Worm (Caenorhabditis elegans) whole organism, young adult: ENCODE measurements around the gene tag-329.

Experiments used
- B0336.3 ChIP-seq: fragments of 200-800 bp; sonication (Bioruptor generic); IDR thresholded peaks from 2 replicates; pipeline ENCODE4 v1.3.6; 2022; ENCODE audit warnings: missing genetic modification characterization, missing compliant biosample characterization
- F10E7.11 ChIP-seq: sonication (generic microtip); optimal IDR thresholded peaks from 2 replicates; lab custom pipeline; 2017; ENCODE audit warnings: mild to moderate bottlenecking, missing genetic modification characterization, moderate library complexity, missing compliant biosample characterization
- F33H1.4 ChIP-seq: fragments of 200-800 bp; sonication (Bioruptor generic); IDR thresholded peaks from 2 replicates; pipeline ENCODE4 v1.3.6; 2022; ENCODE audit warnings: missing genetic modification reagents, missing genetic modification characterization, missing compliant biosample characterization
- F39B2.1 ChIP-seq: fragments of 200-800 bp; sonication (Bioruptor generic); IDR thresholded peaks from 2 replicates; pipeline ENCODE4 v1.3.6; 2022; ENCODE audit warnings: missing genetic modification reagents, missing genetic modification characterization, missing compliant biosample characterization
- F57A8.1 ChIP-seq: fragments of 200-800 bp; sonication (Bioruptor generic); optimal IDR thresholded peaks from 2 replicates; lab custom pipeline; 2018; ENCODE audit warnings: mild to moderate bottlenecking, missing genetic modification characterization, moderate library complexity, missing compliant biosample characterization
- K12H6.12 ChIP-seq: fragments of 200-800 bp; sonication (Bioruptor generic); optimal IDR thresholded peaks from 2 replicates; lab custom pipeline; 2018; ENCODE audit warnings: mild to moderate bottlenecking, missing genetic modification characterization, missing compliant biosample characterization
- T07F8.4 ChIP-seq: sonication (generic microtip); optimal IDR thresholded peaks from 2 replicates; lab custom pipeline; 2016; ENCODE audit warnings: mild to moderate bottlenecking, missing genetic modification characterization, moderate library complexity, missing compliant biosample characterization
- T26A5.8 ChIP-seq: sonication (generic microtip); optimal IDR thresholded peaks from 2 replicates; lab custom pipeline; 2016; ENCODE audit warnings: missing genetic modification characterization, missing compliant biosample characterization
- Y53F4B.3 ChIP-seq: fragments of 200-800 bp; sonication (Bioruptor generic); IDR thresholded peaks from 2 replicates; pipeline ENCODE4 v1.3.6; 2022; ENCODE audit warnings: missing genetic modification reagents, missing genetic modification characterization, missing compliant biosample characterization
- Y56A3A.18 ChIP-seq: fragments of 200-800 bp; sonication (Bioruptor generic); IDR thresholded peaks from 2 replicates; pipeline ENCODE4 v1.3.6; 2022; ENCODE audit warnings: missing genetic modification reagents, missing genetic modification characterization, missing compliant biosample characterization
- Y67H2A.10 ChIP-seq: fragments of 200-800 bp; sonication (Bioruptor generic); conservative IDR thresholded peaks from 2 replicates; pipeline ENCODE4 v1.3.6; 2022; ENCODE audit warnings: missing genetic modification reagents, missing genetic modification characterization, missing compliant biosample characterization
- Y79H2A.3 ChIP-seq: fragments of 200-800 bp; sonication (Bioruptor generic); conservative IDR thresholded peaks from 2 replicates; pipeline ENCODE4 v1.3.6; 2022; ENCODE audit warnings: missing genetic modification reagents, missing genetic modification characterization, missing compliant biosample characterization
- ZK185.1 ChIP-seq: sonication (generic microtip); optimal IDR thresholded peaks from 2 replicates; lab custom pipeline; 2016; ENCODE audit warnings: mild to moderate bottlenecking, missing genetic modification characterization, missing compliant biosample characterization; ENCODE audit not compliant: poor library complexity, severe bottlenecking
- ama-1 ChIP-seq, 3 experiments: fragments of 150-350 bp in 1 of 3; sonication (generic microtip) in 2 of 3; optimal IDR thresholded peaks; 2 replicates each; lab custom pipeline; 2014 to 2018; ENCODE audit warnings: missing biosample characterization in 2 of 3, missing genetic modification characterization in 2 of 3, missing genetic modification reagents in 2 of 3
- athp-1 ChIP-seq: sonication (generic microtip); optimal IDR thresholded peaks from 2 replicates; lab custom pipeline; 2017; ENCODE audit warnings: mild to moderate bottlenecking, missing genetic modification characterization, missing compliant biosample characterization
- attf-3 ChIP-seq: fragments of 200-800 bp; sonication (Bioruptor generic); conservative IDR thresholded peaks from 2 replicates; pipeline ENCODE4 v1.3.6; 2022; ENCODE audit warnings: missing genetic modification reagents, missing genetic modification characterization, missing compliant biosample characterization
- attf-6 ChIP-seq: fragments of 200-800 bp; sonication (Bioruptor generic); IDR thresholded peaks from 2 replicates; pipeline ENCODE4 v1.3.6; 2022; ENCODE audit warnings: missing genetic modification reagents, missing genetic modification characterization, missing compliant biosample characterization
- bed-1 ChIP-seq: fragments of 200-800 bp; sonication (Bioruptor generic); IDR thresholded peaks from 2 replicates; pipeline ENCODE4 v1.3.6; 2022; ENCODE audit warnings: missing genetic modification reagents, missing genetic modification characterization, missing compliant biosample characterization
- ccch-3 ChIP-seq: fragments of 200-800 bp; sonication (Bioruptor generic); optimal IDR thresholded peaks from 2 replicates; lab custom pipeline; 2018; ENCODE audit warnings: mild to moderate bottlenecking, missing genetic modification characterization, missing compliant biosample characterization
- ceh-100 ChIP-seq: fragments of 200-800 bp; sonication (Bioruptor generic); IDR thresholded peaks from 2 replicates; pipeline ENCODE4 v1.3.6; 2022; ENCODE audit warnings: missing genetic modification reagents, missing genetic modification characterization, missing compliant biosample characterization
- ceh-27 ChIP-seq: fragments of 200-800 bp; sonication (Bioruptor generic); optimal IDR thresholded peaks from 2 replicates; lab custom pipeline; 2018; ENCODE audit warnings: mild to moderate bottlenecking, missing genetic modification characterization, moderate library complexity, missing compliant biosample characterization
- ceh-79 ChIP-seq: sonication (generic microtip); optimal IDR thresholded peaks from 2 replicates; lab custom pipeline; 2017; ENCODE audit warnings: mild to moderate bottlenecking, missing genetic modification characterization, missing compliant biosample characterization
- die-1 ChIP-seq: sonication (generic microtip); optimal IDR thresholded peaks from 2 replicates; lab custom pipeline; 2016; ENCODE audit warnings: missing genotype, mild to moderate bottlenecking, missing genetic modification characterization, missing compliant biosample characterization
- dox-1 ChIP-seq: fragments of 200-800 bp; sonication (Bioruptor generic); IDR thresholded peaks from 2 replicates; pipeline ENCODE4 v1.3.6; 2022; ENCODE audit warnings: missing genetic modification reagents, missing genetic modification characterization, missing compliant biosample characterization
- efl-1 ChIP-seq: fragments of 150-350 bp; optimal IDR thresholded peaks from 2 replicates; lab custom pipeline; 2014; ENCODE audit warnings: missing biosample characterization, missing genetic modification reagents, missing genetic modification characterization
- hlh-26 ChIP-seq: fragments of 200-800 bp; sonication (Bioruptor generic); conservative IDR thresholded peaks from 2 replicates; pipeline ENCODE4 v1.3.6; 2022; ENCODE audit warnings: missing genetic modification reagents, missing genetic modification characterization, missing compliant biosample characterization
- hmg-1.2 ChIP-seq: fragments of 200-800 bp; sonication (Bioruptor generic); IDR thresholded peaks from 2 replicates; pipeline ENCODE4 v1.3.6; 2022; ENCODE audit warnings: missing genetic modification reagents, missing genetic modification characterization, missing compliant biosample characterization
- hrde-1 ChIP-seq: sonication (generic microtip); optimal IDR thresholded peaks from 2 replicates; lab custom pipeline; 2016; ENCODE audit warnings: missing genetic modification characterization, mild to moderate bottlenecking, missing compliant biosample characterization, moderate library complexity, missing genotype, missing genetic modification reagents, borderline replicate concordance
- lin-35 ChIP-seq, 3 experiments: fragments of 150-350 bp in 2 of 3; sonication (generic microtip) in 1 of 3; optimal IDR thresholded peaks; 2 replicates each; lab custom pipeline; 2014 to 2018; ENCODE audit warnings: missing biosample characterization in 3 of 3, missing genetic modification characterization in 3 of 3, missing genetic modification reagents in 3 of 3
- lin-40 ChIP-seq: sonication (generic microtip); optimal IDR thresholded peaks from 2 replicates; lab custom pipeline; 2016; ENCODE audit warnings: missing genetic modification characterization, mild to moderate bottlenecking, missing compliant biosample characterization, missing genotype, missing genetic modification reagents
- lin-54 ChIP-seq: fragments of 200-800 bp; sonication (Bioruptor generic); optimal IDR thresholded peaks from 2 replicates; lab custom pipeline; 2018; ENCODE audit warnings: mild to moderate bottlenecking, missing genetic modification characterization, missing compliant biosample characterization
- madf-3 ChIP-seq: fragments of 200-800 bp; sonication (Bioruptor generic); IDR thresholded peaks from 2 replicates; pipeline ENCODE4 v1.3.6; 2022; ENCODE audit warnings: missing genetic modification reagents, missing genetic modification characterization, missing compliant biosample characterization
- mes-4 ChIP-seq: sonication (generic microtip); optimal IDR thresholded peaks from 2 replicates; lab custom pipeline; 2016; ENCODE audit warnings: missing genotype, missing genetic modification characterization, missing compliant biosample characterization
- nfyb-1 ChIP-seq: fragments of 200-800 bp; sonication (Bioruptor generic); IDR thresholded peaks from 2 replicates; pipeline ENCODE4 v1.3.6; 2022; ENCODE audit warnings: missing genetic modification reagents, missing genetic modification characterization, missing compliant biosample characterization
- nhr-27 ChIP-seq: fragments of 200-800 bp; sonication (Bioruptor generic); optimal IDR thresholded peaks from 2 replicates; lab custom pipeline; 2018; ENCODE audit warnings: mild to moderate bottlenecking, missing genetic modification characterization, moderate library complexity, missing compliant biosample characterization
- nhr-80 ChIP-seq: sonication (generic microtip); optimal IDR thresholded peaks from 2 replicates; lab custom pipeline; 2016; ENCODE audit warnings: missing genetic modification characterization, missing compliant biosample characterization
- pbrm-1 ChIP-seq: fragments of 200-800 bp; sonication (Bioruptor generic); IDR thresholded peaks from 2 replicates; pipeline ENCODE4 v1.3.6; 2022; ENCODE audit warnings: missing genetic modification reagents, missing genetic modification characterization, missing compliant biosample characterization
- rpc-1 ChIP-seq, 2 experiments: fragments of 150-350 bp in 1 of 2; sonication (generic microtip) in 1 of 2; optimal IDR thresholded peaks; 2 replicates each; lab custom pipeline; 2014 to 2018; ENCODE audit warnings: missing biosample characterization in 1 of 2, missing genetic modification characterization in 1 of 2, missing genetic modification reagents in 1 of 2, missing genotype in 1 of 2
- snpc-1.1 ChIP-seq: sonication (generic microtip); optimal IDR thresholded peaks from 2 replicates; lab custom pipeline; 2017; ENCODE audit warnings: missing genetic modification characterization, mild to moderate bottlenecking, missing compliant biosample characterization, antibody characterized with exemption, moderate library complexity, missing genotype, missing genetic modification reagents; ENCODE audit not compliant: insufficient read depth
- snpc-1.3 ChIP-seq: sonication (generic microtip); optimal IDR thresholded peaks from 2 replicates; lab custom pipeline; 2017; ENCODE audit warnings: missing genetic modification characterization, mild to moderate bottlenecking, missing compliant biosample characterization, antibody characterized with exemption, moderate library complexity, missing genotype, missing genetic modification reagents; ENCODE audit not compliant: insufficient read depth
- snpc-3.4 ChIP-seq: sonication (generic microtip); optimal IDR thresholded peaks from 2 replicates; lab custom pipeline; 2017; ENCODE audit warnings: missing genetic modification characterization, mild to moderate bottlenecking, missing compliant biosample characterization, antibody characterized with exemption, moderate library complexity, missing genotype, missing genetic modification reagents
- somi-1 ChIP-seq: fragments of 200-800 bp; sonication (Bioruptor generic); optimal IDR thresholded peaks from 2 replicates; lab custom pipeline; 2018; ENCODE audit warnings: mild to moderate bottlenecking, missing genetic modification characterization, missing compliant biosample characterization
- sptf-2 ChIP-seq: fragments of 200-800 bp; sonication (Bioruptor generic); optimal IDR thresholded peaks from 2 replicates; lab custom pipeline; 2018; ENCODE audit warnings: mild to moderate bottlenecking, missing genetic modification characterization, missing compliant biosample characterization
- tbp1 ChIP-seq: fragments of 200-800 bp; sonication (Bioruptor generic); optimal IDR thresholded peaks from 2 replicates; lab custom pipeline; 2018; ENCODE audit warnings: mild to moderate bottlenecking, missing genetic modification characterization, missing compliant biosample characterization
- tlf-1 ChIP-seq: fragments of 200-800 bp; sonication (Bioruptor generic); optimal IDR thresholded peaks from 2 replicates; lab custom pipeline; 2018; ENCODE audit warnings: mild to moderate bottlenecking, missing genetic modification characterization, missing compliant biosample characterization
- xnd-1 ChIP-seq: sonication (generic microtip); optimal IDR thresholded peaks from 2 replicates; lab custom pipeline; 2016; ENCODE audit warnings: missing genotype, missing genetic modification reagents, missing genetic modification characterization, missing compliant biosample characterization
- zfh-2 ChIP-seq: fragments of 200-800 bp; sonication (Bioruptor generic); conservative IDR thresholded peaks from 2 replicates; pipeline ENCODE4 v1.3.6; 2022; ENCODE audit warnings: missing genetic modification reagents, missing genetic modification characterization, missing compliant biosample characterization
- ztf-26 ChIP-seq: sonication (generic microtip); optimal IDR thresholded peaks from 2 replicates; lab custom pipeline; 2017; ENCODE audit warnings: missing genetic modification characterization, missing compliant biosample characterization

Gene tag-329

DNA sequence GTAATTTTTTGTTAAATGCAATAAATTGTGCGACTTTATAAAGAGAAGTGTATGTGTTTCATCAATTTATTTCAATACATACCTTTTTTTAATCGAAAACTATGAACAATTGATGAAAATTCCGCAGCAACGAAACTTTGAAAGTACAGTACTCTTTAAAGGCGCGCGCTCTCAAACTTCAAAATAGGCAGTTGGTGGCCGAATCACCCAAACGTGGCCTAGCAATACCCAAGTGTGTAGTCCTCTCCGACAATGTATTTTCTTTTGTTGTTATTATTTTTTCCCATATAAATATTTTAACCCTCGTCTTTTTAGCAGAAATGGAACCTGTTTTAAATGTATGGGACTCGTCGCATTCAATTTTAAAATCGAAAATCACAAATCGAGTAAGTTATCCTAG lies 1.8 kb downstream of the tag-329 start, which contains the start of gene C50F4.4:
Gene C50F4.4 (plus strand): TSS at position 267 of the 400 bp plus-strand sequence.
- TF ChIP-seq xnd-1 (tag; lab: Kevin White, UChicago) (peak; percentile 26), snpc-1.1 (no peak), mes-4 (tag; lab: Kevin White, UChicago) (no peak), Y53F4B.3 (no peak), T07F8.4 (tag; lab: Kevin White, UChicago) (no peak), tlf-1 (GFP tag; lab: Kevin White, UChicago) (no peak), nhr-80 (no peak), hlh-26 (GFP tag; lab: Robert Waterston, UW) (no peak), efl-1 (GFP tag; lab: Kevin White, UChicago) (peak; percentile 50), nfyb-1 (GFP tag; lab: Robert Waterston, UW) (no peak), snpc-1.3 (tag; lab: Kevin White, UChicago) (no peak), Y56A3A.18 (GFP tag; lab: Robert Waterston, UW) (no peak), F33H1.4 (GFP tag; lab: Robert Waterston, UW) (no peak), B0336.3 (no peak), lin-54 (GFP tag; lab: Kevin White, UChicago) (no peak), Y67H2A.10 (GFP tag; lab: Robert Waterston, UW) (no peak), snpc-3.4 (tag; lab: Kevin White, UChicago) (peak; percentile 53), ccch-3 (GFP tag; lab: Kevin White, UChicago) (no peak), hmg-1.2 (GFP tag; lab: Robert Waterston, UW) (0 out of 2 replicates have a peak, but pooled peaks have one; percentile 15), ztf-26 (tag; lab: Kevin White, UChicago) (no peak), attf-6 (peak; percentile 57), ceh-27 (GFP tag; lab: Kevin White, UChicago) (peak; percentile 43), dox-1 (GFP tag; lab: Robert Waterston, UW) (peak; percentile 71), zfh-2 (GFP tag; lab: Robert Waterston, UW) (no peak), rpc-1 (optimal IDR thresholded peaks at IDR 0.05; lab: Kevin White, UChicago) (no peak), rpc-1 (tag; optimal IDR thresholded peaks at IDR 0.05; lab: Kevin White, UChicago) (no peak), ZK185.1 (tag; lab: Kevin White, UChicago) (peak; percentile 69), hrde-1 (tag; lab: Kevin White, UChicago) (no peak), somi-1 (no peak), ceh-100 (no peak), F57A8.1 (GFP tag; lab: Kevin White, UChicago) (no peak), K12H6.12 (tag; lab: Kevin White, UChicago) (no peak), nhr-27 (tag; lab: Kevin White, UChicago) (no peak), tbp1 (no peak), lin-35 (GFP tag; optimal IDR thresholded peaks at IDR 0.05; lab: Kevin White, UChicago) (no peak), T26A5.8 (tag; lab: Kevin White, UChicago) (no peak), madf-3 (no peak), pbrm-1 (GFP tag; lab: Robert Waterston, UW) (no peak), sptf-2 (GFP tag; lab: Kevin White, UChicago) (no peak), bed-1 (GFP tag; lab: Robert Waterston, UW) (no peak), F39B2.1 (no peak), ceh-79 (tag; lab: Kevin White, UChicago) (no peak), die-1 (no peak), lin-40 (tag; lab: Kevin White, UChicago) (no peak), Y79H2A.3 (0 out of 2 replicates have a peak, but pooled peaks have one; percentile 18), ama-1 (optimal IDR thresholded peaks at IDR 0.05; lab: Kevin White, UChicago) (no peak), ama-1 (GFP tag; optimal IDR thresholded peaks at IDR 0.05; lab: Kevin White, UChicago) (no peak), attf-3 (no peak), athp-1 (tag; lab: Kevin White, UChicago) (no peak), F10E7.11 (tag; lab: Kevin White, UChicago) (no peak)
